Worm (Caenorhabditis elegans) whole organism, L2 larva: ENCODE data around the gene F46H5.4.
A peak's percentile ranks its signal among the peaks of the same experiment; 100 is the strongest.

Experiments
- C34F6.9 ChIP-seq: fragments of 150-350 bp; optimal IDR thresholded peaks from 2 replicates; lab custom pipeline; 2014; ENCODE audit warnings: missing biosample characterization, missing genetic modification characterization
- F13H6.1 ChIP-seq: sonication (generic microtip); optimal IDR thresholded peaks from 2 replicates; lab custom pipeline; 2016; ENCODE audit warnings: missing genetic modification characterization, missing compliant biosample characterization
- R02D3.7 ChIP-seq: fragments of 150-350 bp; optimal IDR thresholded peaks from 2 replicates; lab custom pipeline; 2014; ENCODE audit warnings: missing biosample characterization, missing genetic modification characterization
- ZK546.5 ChIP-seq: sonication (generic microtip); optimal IDR thresholded peaks from 2 replicates; lab custom pipeline; 2017; ENCODE audit warnings: missing biosample characterization, missing genetic modification characterization
- alr-1 ChIP-seq: fragments of 150-350 bp; optimal IDR thresholded peaks from 2 replicates; lab custom pipeline; 2014; ENCODE audit warnings: missing biosample characterization, missing genetic modification characterization
- blmp-1 ChIP-seq: sonication (generic microtip); optimal IDR thresholded peaks from 2 replicates; lab custom pipeline; 2017; ENCODE audit warnings: missing genetic modification characterization, mild to moderate bottlenecking, missing compliant biosample characterization, antibody characterized with exemption, moderate library complexity; ENCODE audit not compliant: insufficient read depth
- ceh-16 ChIP-seq: fragments of 150-350 bp; optimal IDR thresholded peaks from 2 replicates; lab custom pipeline; 2014; ENCODE audit warnings: missing biosample characterization, missing genetic modification characterization
- ceh-82 ChIP-seq: fragments of 150-350 bp; optimal IDR thresholded peaks from 2 replicates; lab custom pipeline; 2014; ENCODE audit warnings: missing biosample characterization, missing genetic modification characterization
- crh-2 ChIP-seq: sonication (generic microtip); optimal IDR thresholded peaks from 2 replicates; lab custom pipeline; 2017; ENCODE audit warnings: missing biosample characterization, missing genetic modification characterization
- elt-1 ChIP-seq: fragments of 150-350 bp; optimal IDR thresholded peaks from 2 replicates; lab custom pipeline; 2014; ENCODE audit warnings: missing biosample characterization, missing genetic modification characterization
- fos-1 ChIP-seq: fragments of 150-350 bp; optimal IDR thresholded peaks from 2 replicates; lab custom pipeline; 2014; ENCODE audit warnings: missing biosample characterization, missing genetic modification characterization
- gmeb-1 ChIP-seq: fragments of 150-350 bp; optimal IDR thresholded peaks from 2 replicates; lab custom pipeline; 2014; ENCODE audit warnings: missing biosample characterization, missing genetic modification characterization
- lin-11 ChIP-seq: fragments of 150-350 bp; sonication (generic microtip); optimal IDR thresholded peaks from 2 replicates; lab custom pipeline; 2014; ENCODE audit warnings: missing biosample characterization, missing genetic modification characterization, inconsistent platforms, mixed read lengths
- lin-13 ChIP-seq: fragments of 150-350 bp; optimal IDR thresholded peaks from 2 replicates; lab custom pipeline; 2014; ENCODE audit warnings: missing biosample characterization, missing genetic modification reagents, missing genetic modification characterization
- lsy-2 ChIP-seq, 2 experiments: fragments of 150-350 bp in 1 of 2; sonication (generic microtip) in 1 of 2; optimal IDR thresholded peaks; 2 replicates each; lab custom pipeline; 2014 to 2017; ENCODE audit warnings: missing biosample characterization in 2 of 2, missing genetic modification characterization in 2 of 2
- mab-5 ChIP-seq: fragments of 150-350 bp; optimal IDR thresholded peaks from 2 replicates; lab custom pipeline; 2014; ENCODE audit warnings: missing biosample characterization, missing genetic modification characterization
- mdl-1 ChIP-seq, 2 experiments: fragments of 150-350 bp in 1 of 2; sonication (generic microtip) in 1 of 2; optimal IDR thresholded peaks; 2 replicates each; lab custom pipeline; 2017; ENCODE audit warnings: missing biosample characterization in 2 of 2, missing genetic modification characterization in 2 of 2
- nhr-12 ChIP-seq: fragments of 150-350 bp; optimal IDR thresholded peaks from 2 replicates; lab custom pipeline; 2014; ENCODE audit warnings: missing biosample characterization, missing genetic modification characterization
- nhr-129 ChIP-seq: fragments of 150-350 bp; optimal IDR thresholded peaks from 2 replicates; lab custom pipeline; 2014; ENCODE audit warnings: missing biosample characterization, missing genetic modification characterization
- nhr-21 ChIP-seq: fragments of 150-350 bp; optimal IDR thresholded peaks from 2 replicates; lab custom pipeline; 2014; ENCODE audit warnings: missing biosample characterization, missing genetic modification characterization
- nhr-23 ChIP-seq: fragments of 150-350 bp; optimal IDR thresholded peaks from 2 replicates; lab custom pipeline; 2014; ENCODE audit warnings: missing biosample characterization, missing genetic modification reagents, missing genetic modification characterization
- nhr-237 ChIP-seq: fragments of 150-350 bp; optimal IDR thresholded peaks from 2 replicates; lab custom pipeline; 2014; ENCODE audit warnings: missing biosample characterization, missing genetic modification characterization
- nhr-25 ChIP-seq: fragments of 150-350 bp; sonication (generic microtip); optimal IDR thresholded peaks from 3 replicates; lab custom pipeline; 2014; ENCODE audit warnings: missing biosample characterization, missing genetic modification characterization
- nhr-77 ChIP-seq: fragments of 150-350 bp; optimal IDR thresholded peaks from 2 replicates; lab custom pipeline; 2014; ENCODE audit warnings: missing biosample characterization, missing genetic modification characterization
- peb-1 ChIP-seq: fragments of 150-350 bp; optimal IDR thresholded peaks from 2 replicates; lab custom pipeline; 2014; ENCODE audit warnings: missing biosample characterization, missing genetic modification characterization
- sem-4 ChIP-seq: fragments of 150-350 bp; optimal IDR thresholded peaks from 2 replicates; lab custom pipeline; 2014; ENCODE audit warnings: missing biosample characterization, missing genetic modification reagents, missing genetic modification characterization
- sma-3 ChIP-seq: sonication (generic microtip); optimal IDR thresholded peaks from 2 replicates; lab custom pipeline; 2016; ENCODE audit warnings: missing genetic modification reagents, missing genetic modification characterization, missing compliant biosample characterization
- sma-9 ChIP-seq, 2 experiments: fragments of 150-350 bp in 1 of 2; sonication (generic microtip) in 1 of 2; optimal IDR thresholded peaks; 2 replicates each; lab custom pipeline; 2014 to 2016; ENCODE audit warnings: missing genetic modification characterization in 2 of 2, mild to moderate bottlenecking in 1 of 2, missing biosample characterization in 1 of 2, missing compliant biosample characterization in 1 of 2, missing genetic modification reagents in 1 of 2, moderate library complexity in 1 of 2
- snpc-4 ChIP-seq: fragments of 150-350 bp; optimal IDR thresholded peaks from 2 replicates; lab custom pipeline; 2014; ENCODE audit warnings: missing biosample characterization, missing genetic modification characterization
- unc-39 ChIP-seq: fragments of 150-350 bp; optimal IDR thresholded peaks from 2 replicates; lab custom pipeline; 2014; ENCODE audit warnings: missing biosample characterization, missing genetic modification characterization
- unc-55 ChIP-seq: fragments of 150-350 bp; sonication (generic microtip); optimal IDR thresholded peaks from 3 replicates; lab custom pipeline; 2014; ENCODE audit warnings: missing biosample characterization, missing genetic modification reagents, missing genetic modification characterization
- unc-62 ChIP-seq: fragments of 150-350 bp; optimal IDR thresholded peaks from 2 replicates; lab custom pipeline; 2014; ENCODE audit warnings: missing biosample characterization, missing genetic modification reagents, missing genetic modification characterization
- ztf-1 ChIP-seq: fragments of 200-800 bp; sonication (Bioruptor generic); conservative IDR thresholded peaks from 2 replicates; pipeline ENCODE4 v1.3.6; 2022; ENCODE audit warnings: missing genetic modification characterization, missing compliant biosample characterization
- ztf-11 ChIP-seq: sonication (generic microtip); optimal IDR thresholded peaks from 2 replicates; lab custom pipeline; 2017; ENCODE audit warnings: missing biosample characterization, missing genetic modification characterization

F46H5.4 gene

DNA sequence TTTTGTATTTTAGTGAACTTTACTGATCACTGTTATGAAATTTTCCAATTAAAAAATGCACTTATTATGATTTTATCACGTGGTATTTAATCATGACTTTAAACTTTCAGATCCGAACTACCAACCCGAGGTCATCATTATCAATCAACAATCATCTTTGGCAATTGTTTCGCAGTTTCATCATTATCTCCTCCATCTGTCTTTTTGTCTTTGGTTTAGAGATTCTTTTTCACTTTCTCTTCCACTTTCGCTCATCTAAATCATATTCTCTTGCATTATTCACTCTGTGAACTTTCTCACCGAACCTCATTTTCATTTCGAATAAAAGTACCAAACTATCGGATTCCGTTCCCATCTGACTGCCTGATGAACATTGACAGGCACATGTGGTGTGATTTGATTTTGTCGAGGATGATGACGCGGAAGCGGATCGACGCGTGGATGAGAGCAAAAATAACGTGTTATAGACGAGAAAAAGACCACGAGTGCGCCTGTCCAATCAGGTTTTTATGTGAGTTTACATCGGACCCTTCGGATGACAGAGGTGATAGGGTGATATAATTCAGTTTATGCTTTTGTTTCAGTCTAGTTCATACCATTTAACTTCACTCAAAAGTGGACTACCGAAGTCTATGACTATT lies 43.8 kb downstream of the F46H5.4 start:
- TF ChIP-seq crh-2 (tag; lab: Kevin White, UChicago) (no peak), sem-4 (tag; lab: Kevin White, UChicago) (no peak), ceh-16 (tag; lab: Kevin White, UChicago) (no peak), unc-39 (tag; lab: Kevin White, UChicago) (no peak), C34F6.9 (peak; percentile 10), snpc-4 (tag; lab: Kevin White, UChicago) (no peak), ceh-82 (no peak), blmp-1 (tag; lab: Kevin White, UChicago) (peak; percentile 93), sma-9 (GFP tag; optimal IDR thresholded peaks at IDR 0.05; lab: Kevin White, UChicago) (peak; percentile 35), sma-9 (tag; optimal IDR thresholded peaks at IDR 0.05; lab: Kevin White, UChicago) (no peak), nhr-12 (no peak), nhr-21 (tag; lab: Kevin White, UChicago) (no peak), nhr-237 (tag; lab: Kevin White, UChicago) (no peak), nhr-129 (peak; percentile 50)
- TF ChIP-seq, all 48 proteins: peak for 4

ce11 chrX:7209151-7209550 lies 45.3 kb downstream of the F46H5.4 start:
- TF ChIP-seq lin-11 (no peak), nhr-77 (no peak)

- TF ChIP-seq sma-3 (GFP tag; lab: Kevin White, UChicago) (no peak), snpc-4 (tag; lab: Kevin White, UChicago) (no peak), unc-39 (tag; lab: Kevin White, UChicago) (no peak), nhr-25 (tag; lab: Kevin White, UChicago) (no peak), gmeb-1 (tag; lab: Kevin White, UChicago) (no peak), unc-55 (GFP tag; lab: Kevin White, UChicago) (no peak), nhr-23 (no peak), R02D3.7 (tag; lab: Kevin White, UChicago) (no peak), mab-5 (tag; lab: Kevin White, UChicago) (no peak), alr-1 (tag; lab: Kevin White, UChicago) (no peak), nhr-77 (no peak), crh-2 (tag; lab: Kevin White, UChicago) (no peak), lin-13 (GFP tag; lab: Kevin White, UChicago) (no peak)
These were observed 48.0 kb downstream of the F46H5.4 start, which contains the start of gene ZK867.2 for ce11 chrX:7206419-7206818. Gene ZK867.2, plus strand, starts transcription at chrX:7206719.

ce11 chrX:7205195-7205594 lies 49.2 kb downstream of the F46H5.4 start, which contains the start of gene C55B6.5:
Gene C55B6.5, minus strand, starts transcription at chrX:7205295.
- TF ChIP-seq ceh-16 (tag; lab: Kevin White, UChicago): no peak
- TF ChIP-seq C34F6.9: no peak
- TF ChIP-seq lsy-2 (tag; optimal IDR thresholded peaks at IDR 0.05; lab: Kevin White, UChicago): no peak
- TF ChIP-seq ztf-11 (tag; lab: Kevin White, UChicago): no peak

DNA sequence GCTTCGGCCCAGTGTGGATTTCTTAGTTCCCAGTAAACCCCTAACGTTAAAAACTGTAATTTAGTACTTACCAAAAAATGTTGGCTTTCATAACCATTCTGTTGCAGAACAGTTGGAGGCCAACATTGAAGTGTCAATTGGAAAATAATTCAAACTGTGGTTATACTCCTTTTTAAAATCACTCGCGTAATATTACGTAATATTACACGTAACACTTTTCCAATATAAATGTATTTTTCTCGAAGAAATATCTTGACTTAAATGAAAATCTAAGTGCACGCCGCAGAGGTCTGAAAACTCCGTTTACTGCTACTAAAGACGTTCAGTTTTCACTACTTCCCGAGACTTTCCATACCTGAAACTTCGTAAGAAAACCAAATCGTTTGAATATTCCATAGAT lies 50.2 kb downstream of the F46H5.4 start:
- TF ChIP-seq nhr-21 (tag; lab: Kevin White, UChicago) (no peak), peb-1 (tag; lab: Kevin White, UChicago) (no peak), nhr-25 (tag; lab: Kevin White, UChicago) (no peak), lin-11 (no peak), mdl-1 (tag; optimal IDR thresholded peaks at IDR 0.05; lab: Kevin White, UChicago) (no peak), nhr-77 (no peak), C34F6.9 (no peak), unc-55 (GFP tag; lab: Kevin White, UChicago) (no peak), unc-62 (GFP tag; lab: Kevin White, UChicago) (no peak)
- TF ChIP-seq, all 48 proteins: peak for 0

- no peak for TF ChIP-seq unc-62 (GFP tag; lab: Kevin White, UChicago)
- TF ChIP-seq nhr-25 (tag; lab: Kevin White, UChicago): no peak
- TF ChIP-seq gmeb-1 (tag; lab: Kevin White, UChicago): peak; percentile 40
- no peak for TF ChIP-seq R02D3.7 (tag; lab: Kevin White, UChicago)
- TF ChIP-seq ZK546.5 (tag; lab: Kevin White, UChicago): no peak
- peak; percentile 17 for TF ChIP-seq F13H6.1 (tag; lab: Kevin White, UChicago)
- peak; percentile 53 for TF ChIP-seq nhr-129
- no peak for TF ChIP-seq elt-1 (tag; lab: Kevin White, UChicago)
- TF ChIP-seq lin-11: no peak
- TF ChIP-seq sma-9 (GFP tag; optimal IDR thresholded peaks at IDR 0.05; lab: Kevin White, UChicago): peak; percentile 54
- no peak for TF ChIP-seq sma-9 (tag; optimal IDR thresholded peaks at IDR 0.05; lab: Kevin White, UChicago)
- TF ChIP-seq snpc-4 (tag; lab: Kevin White, UChicago): no peak
- no peak for TF ChIP-seq ztf-1 (GFP tag; lab: Robert Waterston, UW)
- TF ChIP-seq blmp-1 (tag; lab: Kevin White, UChicago): no peak
- peak; percentile 76 for TF ChIP-seq fos-1 (tag; lab: Kevin White, UChicago)
These were observed 53.9 kb downstream of the F46H5.4 start for ce11 chrX:7200475-7200874.
